Fruit fly (Drosophila melanogaster) ovary, adult (tissue): ENCODE results near the gene CG15422.

Source experiments
- CG17801 ChIP-seq: fragments of 200-800 bp; optimal IDR thresholded peaks from 2 replicates; lab custom pipeline; 2019; ENCODE audit warnings: missing biosample characterization, mild to moderate bottlenecking, missing genetic modification characterization, moderate library complexity; ENCODE audit not compliant: partially characterized antibody

CG15422 gene

DNA sequence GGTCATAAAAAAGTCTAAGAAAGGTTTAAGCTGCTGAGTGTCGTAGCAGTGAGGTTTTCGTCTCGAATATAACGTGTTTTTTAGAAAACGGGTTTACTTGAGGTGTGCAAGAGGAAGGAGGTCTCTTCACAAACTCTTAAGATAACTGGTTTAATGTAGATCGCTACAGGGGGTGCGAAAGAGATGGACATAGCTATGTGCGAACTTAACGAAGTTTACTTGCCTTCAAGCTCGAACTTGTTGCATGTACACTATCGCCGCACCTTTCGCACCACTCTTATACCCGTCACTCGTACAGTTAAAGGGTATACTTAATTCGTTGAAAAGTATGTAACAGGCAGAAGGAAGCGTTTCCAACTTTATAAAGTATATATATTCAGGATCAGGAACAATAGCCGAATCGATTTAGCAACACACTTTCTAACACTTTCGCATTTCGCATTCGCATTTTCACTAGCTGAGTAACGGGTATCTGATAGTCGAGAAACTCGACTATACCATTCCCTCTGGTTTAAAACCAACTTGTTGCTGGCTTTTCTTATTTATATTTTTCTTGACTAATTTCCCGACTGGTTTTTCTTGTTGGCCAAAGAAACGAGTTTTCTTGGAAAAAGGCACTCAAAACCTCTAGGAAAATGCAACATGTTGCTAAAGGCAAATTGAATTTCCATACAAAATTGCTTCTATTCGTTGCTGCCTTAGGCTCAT lies 25.6 kb downstream of the CG15422 start:
- no peak for TF ChIP-seq CG17801 (GFP tag; lab: Kevin White, UChicago)

DNA sequence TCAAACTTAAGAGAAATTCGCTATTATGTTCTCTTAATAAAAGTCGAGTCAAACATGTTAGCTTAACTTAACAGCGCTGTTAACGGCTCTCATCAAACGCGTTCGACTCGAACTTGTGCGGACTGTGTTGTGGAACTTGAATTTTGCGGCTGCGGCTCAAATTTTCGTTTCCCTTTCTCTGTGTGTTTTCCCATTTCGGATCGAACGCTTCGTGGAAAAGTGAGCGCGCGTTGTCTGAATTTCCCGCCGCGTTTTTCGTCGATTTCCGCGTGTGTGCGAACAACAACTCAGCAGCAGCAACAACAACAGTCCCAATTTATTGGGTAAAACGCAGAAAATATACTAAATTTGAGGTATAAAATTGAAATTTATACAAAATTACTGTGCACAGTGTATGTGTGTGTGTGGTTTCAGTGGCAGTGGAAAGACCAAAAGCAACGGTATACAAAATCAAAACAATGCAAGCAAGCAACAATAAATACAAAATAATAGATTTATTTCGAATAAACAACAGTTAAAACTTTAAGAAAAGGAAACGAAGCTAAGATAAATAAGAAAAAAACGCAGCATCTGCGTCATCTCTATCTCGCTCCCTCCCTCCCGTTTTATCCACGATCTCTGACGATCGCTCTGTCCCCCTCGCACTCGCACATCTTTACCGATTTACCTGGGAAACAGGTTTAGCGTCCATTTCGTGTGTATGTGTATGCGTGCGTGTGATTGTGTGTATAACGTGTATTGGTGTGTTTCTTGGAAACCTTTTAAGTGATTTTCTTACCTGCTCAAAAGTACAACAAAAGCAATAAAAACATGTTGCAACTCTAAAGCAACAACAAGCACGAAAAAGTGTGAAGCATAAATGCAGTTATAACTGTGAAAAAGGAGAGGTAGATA lies 26.7 kb downstream of the CG15422 start, which contains the start of gene ed:
ed (plus strand) TSS at position 175 of the 894 bp plus-strand sequence.
- TF ChIP-seq CG17801 (GFP tag; lab: Kevin White, UChicago) = no peak

DNA sequence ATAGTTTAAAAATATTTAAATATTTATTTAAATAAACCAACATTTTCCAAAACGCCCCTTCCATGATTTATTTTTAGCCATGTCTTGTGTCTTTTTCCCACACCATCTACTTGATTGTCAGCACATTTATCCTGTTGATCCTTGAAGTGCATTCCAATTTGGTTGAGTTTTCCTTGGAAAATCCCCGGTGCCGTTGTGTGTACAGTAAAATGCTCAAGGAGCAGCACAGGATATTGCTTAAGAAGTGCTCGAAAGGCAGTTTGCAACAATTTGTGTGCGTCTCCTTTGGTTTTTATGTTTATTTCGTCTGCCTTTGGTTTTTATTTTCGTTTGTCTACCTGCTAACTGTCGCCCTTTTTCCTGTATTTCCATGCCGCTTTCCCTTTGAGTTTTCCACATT lies 29.5 kb downstream of the CG15422 start:
- no peak for TF ChIP-seq CG17801 (GFP tag; lab: Kevin White, UChicago)

DNA sequence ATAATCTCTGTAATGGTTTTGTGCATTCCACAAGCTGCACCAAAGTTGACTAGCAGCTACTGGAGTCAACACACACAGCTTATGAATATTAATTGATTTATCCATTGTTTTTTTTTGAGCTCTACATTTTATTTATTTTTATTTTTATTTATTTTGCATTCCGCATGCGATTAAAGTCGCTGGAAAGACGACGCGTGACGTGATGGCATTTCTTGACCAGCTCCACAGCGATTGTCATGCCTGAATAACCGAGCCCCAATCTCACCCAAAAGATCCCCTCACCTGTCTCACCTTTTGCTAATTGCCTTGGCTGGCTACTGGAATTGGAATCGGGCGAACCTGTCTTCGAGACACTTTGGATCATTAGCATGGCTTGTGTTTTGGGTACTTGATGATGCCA lies 31.5 kb downstream of the CG15422 start:
- no peak for TF ChIP-seq CG17801 (GFP tag; lab: Kevin White, UChicago)

DNA sequence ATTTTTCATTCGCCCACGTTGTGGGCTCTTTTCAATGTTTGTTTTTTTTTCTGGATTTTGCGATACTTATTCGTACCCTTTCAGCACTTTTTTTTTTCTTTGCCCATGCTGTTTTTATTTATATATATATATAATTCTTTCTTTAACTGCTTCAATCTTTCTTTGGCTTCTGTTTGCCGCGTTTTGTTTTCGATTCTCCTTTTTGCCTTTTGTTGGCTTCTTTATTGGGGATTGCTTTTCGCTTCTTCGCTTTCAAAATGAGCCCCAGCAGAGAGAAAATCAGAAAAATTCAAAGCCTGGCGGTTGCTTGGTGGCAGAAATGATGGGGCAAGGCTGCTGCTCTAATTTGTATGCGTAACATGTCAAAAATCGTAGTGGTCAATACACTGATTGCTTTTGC lies 32.2 kb downstream of the CG15422 start:
- TF ChIP-seq CG17801 (GFP tag; lab: Kevin White, UChicago) = peak; percentile 20

DNA sequence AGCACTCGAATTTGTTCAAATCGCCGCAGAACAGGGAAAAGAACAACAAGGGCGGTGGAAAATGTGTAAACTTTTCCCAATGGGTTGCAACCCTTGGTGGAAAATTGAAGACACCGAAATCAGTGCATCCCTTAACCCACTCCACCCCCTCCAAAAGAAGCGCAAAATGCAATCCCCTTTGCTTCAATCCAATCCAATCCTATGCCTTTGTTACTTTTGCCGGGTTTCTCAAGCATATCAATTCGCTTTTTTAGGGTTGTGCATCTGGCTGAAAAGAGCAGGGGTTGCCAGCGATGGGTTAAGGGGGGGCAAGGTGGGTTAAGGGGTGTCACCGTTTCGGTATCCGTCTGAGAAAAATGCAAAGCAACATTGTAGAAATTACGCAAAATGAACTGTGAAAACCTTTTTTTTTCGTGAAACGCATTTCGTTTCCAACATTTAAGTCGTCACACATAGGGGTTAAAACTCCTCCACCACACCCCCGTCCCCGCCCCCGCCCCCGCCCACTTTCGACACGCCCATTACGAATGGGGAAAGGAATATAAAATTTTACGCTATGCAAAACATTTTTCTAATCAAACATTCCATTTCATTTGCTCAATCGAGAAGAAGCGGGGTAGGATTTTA lies 33.4 kb downstream of the CG15422 start:
- no peak for TF ChIP-seq CG17801 (GFP tag; lab: Kevin White, UChicago)

DNA sequence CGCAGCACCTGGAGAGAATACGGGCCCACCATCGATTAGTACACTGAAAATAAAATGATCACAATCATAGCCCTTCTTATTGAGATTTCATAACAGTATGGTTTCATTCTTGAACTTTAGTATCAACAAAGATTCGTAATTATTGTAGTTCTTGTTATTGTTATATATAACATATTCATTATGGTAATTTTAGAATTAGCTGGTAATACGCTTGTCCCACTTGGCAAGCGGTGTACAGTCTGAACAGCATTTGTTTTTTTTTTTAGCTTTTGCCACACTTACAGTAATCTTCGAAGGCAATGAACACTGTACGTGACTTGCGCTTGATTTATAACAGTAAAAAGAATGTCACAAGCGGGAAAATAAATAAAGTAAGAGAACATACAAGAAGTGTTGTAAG lies 38.3 kb downstream of the CG15422 start:
- TF ChIP-seq CG17801 (GFP tag; lab: Kevin White, UChicago) = peak; percentile 30

DNA sequence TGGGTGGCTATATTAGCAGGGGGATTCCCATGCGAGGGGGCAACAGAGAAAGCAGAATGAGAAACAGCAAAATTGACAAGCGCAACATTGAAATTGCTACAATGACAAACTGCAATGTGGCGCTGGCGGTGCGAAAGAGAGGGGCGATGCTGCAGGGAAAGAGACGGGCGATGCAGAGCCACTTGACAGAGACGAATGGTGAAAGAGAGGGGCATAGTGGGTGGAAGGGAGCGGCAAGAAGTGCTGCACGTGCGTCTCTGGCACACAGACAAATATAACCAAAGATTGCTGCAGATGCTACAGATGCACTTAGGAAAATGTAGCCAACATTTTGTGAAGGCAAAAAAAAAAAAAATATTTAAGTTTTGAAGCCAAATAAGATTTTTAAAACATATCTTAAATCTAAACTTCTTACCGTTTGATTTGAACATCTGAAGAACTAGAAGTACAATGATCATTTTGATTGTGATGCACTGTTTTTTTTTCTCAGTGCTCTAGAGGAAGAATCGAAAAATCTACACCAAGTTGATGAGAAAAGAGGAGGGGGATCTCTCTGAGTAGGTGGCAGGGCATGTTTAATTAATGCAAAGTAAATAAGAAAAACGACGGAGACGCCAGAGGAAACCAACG lies 40.5 kb downstream of the CG15422 start:
- TF ChIP-seq CG17801 (GFP tag; lab: Kevin White, UChicago) = no peak

DNA sequence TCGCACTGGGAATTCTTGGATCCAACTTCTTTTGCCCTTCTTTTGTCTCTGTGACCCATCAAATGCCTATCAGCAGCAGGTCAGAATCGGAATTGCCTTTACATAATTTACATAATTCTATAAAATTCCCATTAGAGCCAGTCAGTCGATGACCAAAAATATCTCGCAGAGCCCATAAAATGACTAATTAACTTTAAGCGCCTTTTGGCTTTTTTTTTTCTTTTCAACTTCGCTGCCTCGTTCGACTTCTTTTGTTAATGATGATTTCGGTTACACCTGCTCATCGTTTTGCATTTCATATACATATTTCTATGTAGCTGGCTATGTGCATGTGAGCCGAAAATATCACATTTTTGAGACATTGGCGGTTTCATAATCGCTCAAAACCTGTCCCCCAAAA lies 47.0 kb downstream of the CG15422 start:
- TF ChIP-seq CG17801 (GFP tag; lab: Kevin White, UChicago) = no peak

DNA sequence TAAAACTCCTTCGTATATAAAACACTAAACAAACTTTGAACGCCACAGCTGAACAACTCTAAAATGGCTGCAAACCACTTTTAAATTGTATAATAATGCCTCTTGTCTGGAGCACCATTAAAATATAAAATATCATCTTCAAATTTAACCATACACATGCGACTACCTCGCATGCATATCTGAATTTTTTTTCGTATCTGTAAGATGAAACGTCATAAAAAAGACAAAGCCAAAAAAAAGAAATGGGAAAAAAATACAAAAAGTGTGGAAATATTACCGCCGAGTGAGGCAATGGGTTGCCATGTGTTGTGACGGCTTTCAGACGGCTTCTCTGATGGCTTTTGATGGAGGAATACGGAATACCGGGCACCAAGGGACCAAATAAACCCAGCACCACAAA lies 47.6 kb downstream of the CG15422 start:
- no peak for TF ChIP-seq CG17801 (GFP tag; lab: Kevin White, UChicago)

DNA sequence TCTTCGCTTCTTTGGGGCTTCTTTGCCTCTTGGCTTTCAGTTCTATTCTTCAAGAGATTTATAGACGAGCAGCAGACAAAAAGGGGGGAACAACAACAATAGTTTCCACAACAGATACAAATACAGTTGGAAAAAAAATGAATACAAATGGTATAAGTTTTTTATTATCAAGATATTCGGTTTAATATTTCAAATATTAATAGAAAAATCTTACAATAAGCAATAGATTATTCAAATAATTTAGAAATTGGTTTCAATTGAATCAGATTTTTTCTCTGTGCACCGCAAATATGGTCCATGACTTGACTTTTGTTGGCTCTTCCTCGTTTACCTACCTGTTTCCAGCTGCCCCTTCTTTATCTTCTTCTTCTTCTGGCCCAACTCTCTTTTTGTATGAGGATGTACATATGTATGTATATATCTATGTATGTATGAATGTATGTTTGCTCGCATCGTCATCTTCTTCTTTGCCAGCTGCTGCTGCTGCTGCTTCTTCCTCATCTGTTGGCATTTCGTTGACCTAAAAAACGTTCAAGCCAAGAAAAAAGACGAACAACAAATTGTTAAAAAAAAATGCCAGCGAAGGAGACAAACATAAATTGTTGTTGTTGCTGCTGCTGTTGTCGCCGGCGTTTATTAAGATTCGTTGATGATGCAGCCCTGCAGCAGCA lies 48.8 kb downstream of the CG15422 start:
- no peak for TF ChIP-seq CG17801 (GFP tag; lab: Kevin White, UChicago)
